Worm (Caenorhabditis elegans): ENCODE data around the gene K03B8.14.

- TF ChIP-seq him-1 (tag; optimal IDR thresholded peaks at IDR 0.05): no peak
- TF ChIP-seq dao-5 (tag; optimal IDR thresholded peaks at IDR 0.05): no peak
Observed at ce11 chrV:11341130-11341675, 49.1 kb upstream of the K03B8.14 start.
